Fruit fly (Drosophila melanogaster) whole organism, prepupa: Measurements from ENCODE around the gene PNPase.

ENCODE experiments used
- Blimp-1 ChIP-seq: fragments of 200-800 bp; sonication (Bioruptor generic); optimal IDR thresholded peaks from 3 replicates; lab custom pipeline; 2017; ENCODE audit warnings: missing biosample characterization, missing genetic modification characterization, mild to moderate bottlenecking, moderate library complexity, missing genetic modification reagents
- Hr4 ChIP-seq: fragments of 200-800 bp; sonication (Bioruptor generic); optimal IDR thresholded peaks from 3 replicates; lab custom pipeline; 2016; ENCODE audit warnings: missing biosample characterization, missing genetic modification characterization
- Sox102F ChIP-seq: fragments of 200-800 bp; sonication (Bioruptor generic); optimal IDR thresholded peaks from 2 replicates; lab custom pipeline; 2016; ENCODE audit warnings: missing biosample characterization, mild to moderate bottlenecking, missing genetic modification characterization
- achi ChIP-seq: fragments of 200-800 bp; sonication (Bioruptor generic); optimal IDR thresholded peaks from 3 replicates; lab custom pipeline; 2016; ENCODE audit warnings: missing biosample characterization, missing genetic modification characterization
- esn ChIP-seq: fragments of 200-800 bp; sonication (Bioruptor generic); optimal IDR thresholded peaks from 2 replicates; lab custom pipeline; 2016; ENCODE audit warnings: missing biosample characterization, mild to moderate bottlenecking, missing genetic modification characterization, moderate library complexity
- fd59A ChIP-seq: fragments of 200-800 bp; sonication (Bioruptor generic); optimal IDR thresholded peaks from 2 replicates; lab custom pipeline; 2017; ENCODE audit warnings: missing biosample characterization, mild to moderate bottlenecking, missing genetic modification characterization, missing genetic modification reagents
- spab ChIP-seq: fragments of 200-800 bp; sonication (Bioruptor generic); optimal IDR thresholded peaks from 2 replicates; lab custom pipeline; 2017; ENCODE audit warnings: missing biosample characterization, mild to moderate bottlenecking, missing genetic modification characterization, missing genetic modification reagents

DNA sequence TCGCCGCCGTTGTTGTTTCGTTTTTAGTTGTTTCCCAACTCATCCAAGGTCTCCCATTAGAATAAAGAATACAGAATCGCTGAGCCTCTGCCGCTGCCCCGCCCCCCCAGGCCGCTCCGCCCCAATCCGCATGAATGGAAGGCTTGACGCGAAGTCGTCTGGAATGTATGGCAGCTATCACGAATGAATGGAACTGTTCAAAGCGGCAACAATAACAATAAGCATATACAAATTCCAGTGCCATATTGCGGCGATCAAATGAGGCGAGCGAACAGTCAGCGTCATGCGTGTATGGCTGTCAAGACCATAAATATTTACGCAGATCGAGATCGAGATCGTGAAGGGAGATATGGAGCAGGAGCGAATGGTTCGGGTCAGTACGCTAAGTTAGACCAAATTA lies 15.4 kb upstream of the PNPase start:
- TF ChIP-seq Hr4 (GFP tag; lab: Kevin White, UChicago): no peak
- TF ChIP-seq Sox102F (GFP tag; lab: Kevin White, UChicago): no peak
- no peak for TF ChIP-seq achi (GFP tag; lab: Kevin White, UChicago)
- TF ChIP-seq Blimp-1 (GFP tag; lab: Kevin White, UChicago): no peak
- no peak for TF ChIP-seq spab (GFP tag; lab: Kevin White, UChicago)
- TF ChIP-seq esn: no peak
- no peak for TF ChIP-seq fd59A (GFP tag; lab: Kevin White, UChicago)
